Fruit fly (Drosophila melanogaster): Measurements from ENCODE around the gene Ptp61F.

Gene Ptp61F

DNA sequence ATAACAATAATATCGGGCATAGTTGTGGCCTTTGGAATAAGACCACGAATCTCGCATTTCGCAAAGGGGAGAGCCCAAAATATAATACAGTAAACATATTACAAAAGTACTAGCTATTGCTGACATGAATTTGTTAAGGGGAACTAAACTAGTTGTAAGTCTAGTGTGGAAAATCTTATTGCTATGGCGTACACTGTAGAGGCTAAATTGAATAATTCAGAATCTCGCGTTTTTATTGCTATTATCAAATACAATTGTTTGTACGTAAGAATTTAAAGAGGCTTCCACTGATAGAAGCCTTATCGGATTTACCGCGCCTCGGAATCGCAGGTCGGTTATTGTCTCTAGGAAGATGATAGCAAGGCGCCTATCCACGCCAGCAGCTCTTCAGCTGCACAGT lies 169.7 kb downstream of the Ptp61F start:
- TF ChIP-seq svp (GFP tag), result peak; percentile 90
- no peak for TF ChIP-seq Eip78C (GFP tag)
- TF ChIP-seq vri (GFP tag; optimal IDR thresholded peaks at IDR 0.05), result peak; percentile 91
- TF ChIP-seq net (GFP tag; optimal IDR thresholded peaks at IDR 0.05), result no peak

DNA sequence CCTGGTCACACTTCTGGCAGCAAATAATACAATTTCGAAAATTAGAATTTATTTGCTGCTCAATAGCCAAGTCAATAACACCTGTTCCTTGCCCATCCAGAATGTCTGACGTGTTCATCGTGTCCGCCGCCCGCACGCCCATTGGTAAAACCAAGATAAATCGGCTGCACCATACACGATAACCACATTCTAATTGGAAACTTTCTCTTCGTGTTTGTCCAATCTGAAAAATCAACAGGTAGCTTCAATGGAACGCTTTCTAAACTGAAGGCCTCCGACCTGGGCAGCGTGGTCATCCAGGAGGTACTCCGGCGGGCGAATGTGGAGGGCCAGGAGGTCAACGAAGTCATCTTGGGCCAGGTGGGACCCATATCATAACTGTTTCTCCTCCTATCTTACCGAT lies 172.1 kb downstream of the Ptp61F start:
- TF ChIP-seq CG3032 (tag; optimal IDR thresholded peaks at IDR 0.05) (no peak), Eip75B (GFP tag; optimal IDR thresholded peaks at IDR 0.05) (no peak), Sox15 (GFP tag; optimal IDR thresholded peaks at IDR 0.05) (no peak), net (GFP tag; optimal IDR thresholded peaks at IDR 0.05) (no peak), dac (GFP tag; optimal IDR thresholded peaks at IDR 0.05) (no peak)

DNA sequence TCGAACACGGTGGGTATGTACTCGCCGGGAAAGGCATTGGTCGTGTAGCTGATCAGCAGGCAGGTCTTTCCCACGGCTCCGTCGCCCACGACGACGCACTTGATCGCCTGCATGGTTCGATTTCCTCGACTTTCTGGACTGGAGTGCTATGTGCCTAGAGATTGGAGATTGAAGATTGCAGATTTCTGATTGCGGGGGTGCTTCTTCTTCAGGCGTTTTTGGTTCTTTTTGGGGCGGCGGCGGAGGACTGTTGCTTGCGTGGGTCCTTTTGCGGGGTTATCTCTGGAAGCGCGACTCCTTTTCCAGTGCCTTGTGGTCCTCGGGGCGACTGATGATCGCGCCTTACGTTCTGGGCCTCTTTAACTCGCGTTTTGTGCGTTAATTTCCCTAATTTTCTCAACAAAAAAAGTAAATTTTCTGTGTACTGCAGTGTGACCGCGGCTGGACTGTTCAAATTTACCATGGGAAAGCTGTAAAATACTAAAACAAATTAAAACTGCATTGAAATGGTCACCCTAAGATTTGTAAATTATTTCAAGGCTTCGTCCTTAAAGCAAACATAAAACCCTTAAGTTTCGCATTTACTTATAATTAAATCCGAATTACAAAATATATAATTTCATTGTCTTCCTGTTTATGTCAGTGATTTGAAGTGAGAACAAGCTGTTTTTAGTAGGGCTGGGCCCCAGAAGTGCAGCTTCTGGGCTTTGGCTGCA lies 172.7 kb downstream of the Ptp61F start, which contains the start of the genes Rac1 and Acat2:
Gene Rac1, minus strand, starts transcription at position 450 of the 716 bp plus-strand sequence.
Gene Acat2, plus strand, starts transcription at position 711 of the 716 bp plus-strand sequence.
- peak; percentile 48 for TF ChIP-seq Sox14 (GFP tag; optimal IDR thresholded peaks at IDR 0.05)
- TF ChIP-seq CG8632 (GFP tag; optimal IDR thresholded peaks at IDR 0.05), result no peak
- TF ChIP-seq fkh (GFP tag; optimal IDR thresholded peaks at IDR 0.05), result peak; percentile 56
- TF ChIP-seq svp (GFP tag), result no peak
- peak; percentile 1 for TF ChIP-seq CG31627 (GFP tag; optimal IDR thresholded peaks at IDR 0.05)
- no peak for TF ChIP-seq Met (GFP tag; optimal IDR thresholded peaks at IDR 0.05)
- no peak for TF ChIP-seq pdm3 (GFP tag; optimal IDR thresholded peaks at IDR 0.05)
- TF ChIP-seq Sox102F (GFP tag; optimal IDR thresholded peaks at IDR 0.05), result no peak

DNA sequence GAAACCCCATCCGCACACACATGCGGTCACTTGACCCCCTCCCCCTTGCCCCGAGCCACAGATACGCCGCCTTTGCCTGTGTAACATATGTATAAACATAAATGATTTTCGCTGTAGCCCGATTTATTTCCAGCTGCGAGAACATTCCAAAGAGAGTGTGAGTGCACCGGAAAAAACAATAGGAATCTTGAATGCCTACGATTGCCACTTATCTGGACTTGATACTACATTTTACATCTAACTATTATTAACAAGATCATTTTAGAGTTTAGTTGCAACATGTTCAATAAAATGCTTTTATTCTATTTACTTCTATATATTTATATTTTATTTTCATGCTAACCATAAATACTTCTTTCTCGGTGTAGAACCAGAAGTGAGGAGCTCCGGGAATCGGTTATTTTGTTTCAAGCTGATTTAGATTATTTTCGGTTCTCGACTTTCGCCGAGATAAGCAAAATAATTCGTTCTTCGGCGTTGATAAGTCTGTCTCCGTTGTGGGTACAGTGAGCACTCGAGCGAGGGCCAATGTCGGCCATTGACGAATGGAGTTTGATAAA lies 174.9 kb downstream of the Ptp61F start:
- TF ChIP-seq Eip78C (GFP tag) (peak; percentile 88), CG31627 (GFP tag; optimal IDR thresholded peaks at IDR 0.05) (peak; percentile 58), CG6276 (GFP tag; optimal IDR thresholded peaks at IDR 0.05) (no peak), CG6163 (GFP tag; IDR thresholded peaks at IDR 0.05) (peak; percentile 40; the same call in 1 of the 3 replicates), cyc (GFP tag; optimal IDR thresholded peaks at IDR 0.05) (peak; percentile 50), CG6808 (GFP tag; optimal IDR thresholded peaks at IDR 0.05) (peak; percentile 66), fkh (GFP tag; optimal IDR thresholded peaks at IDR 0.05) (no peak), fd85E (GFP tag; optimal IDR thresholded peaks at IDR 0.05) (no peak), Met (GFP tag; optimal IDR thresholded peaks at IDR 0.05) (no peak), CG3032 (tag; optimal IDR thresholded peaks at IDR 0.05) (peak; percentile 58), CG11902 (GFP tag; optimal IDR thresholded peaks at IDR 0.05) (peak; percentile 40), vri (GFP tag; optimal IDR thresholded peaks at IDR 0.05) (peak; percentile 32), CG32006 (GFP tag; optimal IDR thresholded peaks at IDR 0.05) (no peak), Eip75B (GFP tag; optimal IDR thresholded peaks at IDR 0.05) (no peak), CG34406 (GFP tag; optimal IDR thresholded peaks at IDR 0.05) (peak; percentile 68), CG10631 (GFP tag; optimal IDR thresholded peaks at IDR 0.05) (no peak), fd59A (GFP tag; optimal IDR thresholded peaks at IDR 0.05) (no peak), Smox (GFP tag; optimal IDR thresholded peaks at IDR 0.05) (no peak), acj6 (GFP tag; optimal IDR thresholded peaks at IDR 0.05) (peak; percentile 60), esn (GFP tag; optimal IDR thresholded peaks at IDR 0.05) (peak; percentile 82), CG9139 (GFP tag; optimal IDR thresholded peaks at IDR 0.05) (no peak), topi (GFP tag; optimal IDR thresholded peaks at IDR 0.05) (peak; percentile 68), CG8319 (GFP tag; optimal IDR thresholded peaks at IDR 0.05) (peak; percentile 6), Lpt (GFP tag; optimal IDR thresholded peaks at IDR 0.05) (peak; percentile 29), CG1621 (tag; optimal IDR thresholded peaks at IDR 0.05) (peak; percentile 29), Sox14 (GFP tag; optimal IDR thresholded peaks at IDR 0.05) (peak; percentile 60), ss (GFP tag; optimal IDR thresholded peaks at IDR 0.05) (peak in 1 of 2 experiments; percentile 46), CG11762 (GFP tag; optimal IDR thresholded peaks at IDR 0.05; ENCODE audit: insufficient read depth) (peak; percentile 37), Eip93F (GFP tag; optimal IDR thresholded peaks at IDR 0.05) (peak; percentile 43), dsx (GFP tag; optimal IDR thresholded peaks at IDR 0.05; ENCODE audit: poor library complexity, severe bottlenecking) (peak; percentile 62), CG10669 (GFP tag; optimal IDR thresholded peaks at IDR 0.05) (no peak), Blimp-1 (GFP tag; optimal IDR thresholded peaks at IDR 0.05) (peak; percentile 48), spab (GFP tag; optimal IDR thresholded peaks at IDR 0.05) (no peak), Hr4 (GFP tag; optimal IDR thresholded peaks at IDR 0.05) (no peak), eg (GFP tag; IDR thresholded peaks at IDR 0.05) (peak; percentile 68; the same call in 2 of the 3 replicates), Sox15 (GFP tag; optimal IDR thresholded peaks at IDR 0.05) (peak; percentile 47), Sox102F (GFP tag; optimal IDR thresholded peaks at IDR 0.05) (no peak)
